Fruit fly (Drosophila melanogaster): ENCODE data around the gene ase.

Gene ase

DNA sequence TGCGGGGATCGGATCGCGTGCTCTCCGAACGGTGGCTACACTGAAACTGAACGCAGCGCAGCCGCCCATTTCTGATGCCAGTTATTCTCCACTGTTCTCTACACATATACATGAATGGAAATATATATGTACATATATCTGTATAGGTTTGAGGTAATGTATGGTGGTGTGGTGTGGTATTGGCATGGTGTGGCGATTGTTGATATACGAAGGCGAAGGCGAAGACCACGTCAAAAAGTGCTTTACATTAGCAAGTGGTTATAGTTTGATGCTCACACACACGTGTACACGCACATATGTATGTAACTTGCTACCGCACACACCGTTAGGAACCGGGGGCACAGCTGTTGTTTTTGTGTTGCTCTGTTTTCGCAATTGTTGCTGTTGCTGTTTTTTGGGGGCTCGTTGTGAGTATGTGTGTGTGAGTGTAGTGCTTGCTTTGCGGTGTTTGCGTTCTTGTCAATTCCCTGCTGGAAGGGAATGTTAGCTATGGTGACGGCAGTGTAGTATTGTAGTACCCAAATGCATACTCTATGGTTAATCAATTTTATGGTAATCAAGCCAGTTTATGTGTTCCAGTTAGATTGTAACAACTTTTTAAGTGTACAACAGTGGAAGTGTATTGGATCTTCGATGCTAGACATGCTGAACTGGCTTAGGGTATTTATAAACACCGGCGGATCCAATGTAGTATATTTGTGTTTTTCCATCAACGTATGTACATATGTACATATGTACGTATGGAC lies 33.1 kb downstream of the ase start, which contains the start of gene CG17896 (continued):
- peak; percentile 98 for TF ChIP-seq Side (GFP tag; optimal IDR thresholded peaks at IDR 0.05)
- no peak for TF ChIP-seq CG2129 (GFP tag; IDR thresholded peaks at IDR 0.05; ENCODE audit: partially characterized antibody)
- TF ChIP-seq CG12942 (GFP tag; optimal IDR thresholded peaks at IDR 0.05), result peak; percentile 97
- peak; percentile 77 for TF ChIP-seq kah (GFP tag; optimal IDR thresholded peaks at IDR 0.05)
- TF ChIP-seq H2.0 (GFP tag; IDR thresholded peaks at IDR 0.05), result peak; percentile 97
- TF ChIP-seq grau (tag; optimal IDR thresholded peaks at IDR 0.05), result peak; percentile 97
- peak; percentile 93 for TF ChIP-seq CG3065 (GFP tag; optimal IDR thresholded peaks at IDR 0.05)
- TF ChIP-seq Hey (tag; optimal IDR thresholded peaks at IDR 0.05), result peak; percentile 91
- peak; percentile 97 for TF ChIP-seq CG18619 (GFP tag; optimal IDR thresholded peaks at IDR 0.05)
- TF ChIP-seq Usf (GFP tag; optimal IDR thresholded peaks at IDR 0.05), result peak; percentile 97
- TF ChIP-seq CG14050 (GFP tag; IDR thresholded peaks at IDR 0.05), result peak; percentile 95
- peak; percentile 89 for TF ChIP-seq cato (GFP tag; optimal IDR thresholded peaks at IDR 0.05; ENCODE audit: borderline replicate concordance)
- TF ChIP-seq ap (GFP tag; IDR thresholded peaks at IDR 0.05), result peak; percentile 89
- peak; percentile 98 for TF ChIP-seq shn (GFP tag; optimal IDR thresholded peaks at IDR 0.05)
- TF ChIP-seq vnd (GFP tag; IDR thresholded peaks at IDR 0.05; ENCODE audit: partially characterized antibody), result no peak
- peak; percentile 90 for TF ChIP-seq CG10979 (tag; optimal IDR thresholded peaks at IDR 0.05)
- peak; percentile 93 for TF ChIP-seq CG18262 (tag; optimal IDR thresholded peaks at IDR 0.05)
- peak; percentile 92 for TF ChIP-seq Bdp1 (GFP tag; optimal IDR thresholded peaks at IDR 0.05)
- peak; percentile 98 for TF ChIP-seq vfl (GFP tag; optimal IDR thresholded peaks at IDR 0.05)
- peak; percentile 88 for TF ChIP-seq CG15601 (tag; optimal IDR thresholded peaks at IDR 0.05)
- peak; percentile 80 for TF ChIP-seq CG10321 (GFP tag; IDR thresholded peaks at IDR 0.05)
- peak; percentile 87 for TF ChIP-seq CG3407 (GFP tag; optimal IDR thresholded peaks at IDR 0.05)
- TF ChIP-seq sc (optimal IDR thresholded peaks at IDR 0.05), result no peak
- peak; percentile 79 for TF ChIP-seq sc (GFP tag; optimal IDR thresholded peaks at IDR 0.05)
- TF ChIP-seq CG1647 (GFP tag; optimal IDR thresholded peaks at IDR 0.05), result peak; percentile 98
- no peak for TF ChIP-seq sna (GFP tag; IDR thresholded peaks at IDR 0.05; ENCODE audit: partially characterized antibody)
- peak; percentile 99 for TF ChIP-seq zfh2 (GFP tag; optimal IDR thresholded peaks at IDR 0.05)
- peak; percentile 99 for TF ChIP-seq CG7839 (tag; optimal IDR thresholded peaks at IDR 0.05)
- TF ChIP-seq CG15514 (GFP tag; optimal IDR thresholded peaks at IDR 0.05), result peak; percentile 94
- TF ChIP-seq zen2 (GFP tag; IDR thresholded peaks at IDR 0.05; ENCODE audit: partially characterized antibody), result no peak
- no peak for TF ChIP-seq tio (GFP tag; optimal IDR thresholded peaks at IDR 0.05)
- TF ChIP-seq CG8281 (tag; optimal IDR thresholded peaks at IDR 0.05), result peak; percentile 85
- peak; percentile 55 for TF ChIP-seq kni (GFP tag; optimal IDR thresholded peaks at IDR 0.05)
- TF ChIP-seq CG16815 (GFP tag; optimal IDR thresholded peaks at IDR 0.05), result peak; percentile 96
- TF ChIP-seq Dp (GFP tag; optimal IDR thresholded peaks at IDR 0.05), result peak; percentile 15
- peak; percentile 95 for TF ChIP-seq CG30431 (GFP tag; optimal IDR thresholded peaks at IDR 0.05)
- TF ChIP-seq CG12391 (tag; optimal IDR thresholded peaks at IDR 0.05), result peak; percentile 96
- TF ChIP-seq CG8765 (GFP tag; IDR thresholded peaks at IDR 0.05), result peak; percentile 95
- TF ChIP-seq CG12744 (GFP tag; optimal IDR thresholded peaks at IDR 0.05), result peak; percentile 97
- TF ChIP-seq CG18764 (GFP tag; optimal IDR thresholded peaks at IDR 0.05), result peak; percentile 95
- TF ChIP-seq CG7271 (tag; optimal IDR thresholded peaks at IDR 0.05), result peak; percentile 67
- TF ChIP-seq CG13296 (GFP tag; optimal IDR thresholded peaks at IDR 0.05), result peak; percentile 97
- TF ChIP-seq CG13775 (GFP tag; optimal IDR thresholded peaks at IDR 0.05), result peak; percentile 96
- TF ChIP-seq CG18476 (GFP tag; optimal IDR thresholded peaks at IDR 0.05), result peak; percentile 95
- peak; percentile 98 for TF ChIP-seq fd3F (GFP tag; optimal IDR thresholded peaks at IDR 0.05)
- peak; percentile 97 for TF ChIP-seq ttk (GFP tag; IDR thresholded peaks at IDR 0.05)
- TF ChIP-seq CG5180 (GFP tag; optimal IDR thresholded peaks at IDR 0.05), result peak; percentile 86
- no peak for TF ChIP-seq Tbp (GFP tag; optimal IDR thresholded peaks at IDR 0.05)
- peak; percentile 97 for TF ChIP-seq disco-r (GFP tag; optimal IDR thresholded peaks at IDR 0.05)

Data from whole organism, embryonic.